Worm (Caenorhabditis elegans) whole organism, late embryonic: ENCODE results near the gene nhr-147.

Experiments
- Y22D7AL.16 ChIP-seq: sonication (generic microtip); optimal IDR thresholded peaks from 2 replicates; lab custom pipeline; 2016; ENCODE audit warnings: missing genetic modification characterization, missing compliant biosample characterization
- ama-1 ChIP-seq: fragments of 150-350 bp; optimal IDR thresholded peaks from 2 replicates; lab custom pipeline; 2014
- ceh-48 ChIP-seq: sonication (generic microtip); optimal IDR thresholded peaks from 2 replicates; lab custom pipeline; 2016; ENCODE audit warnings: missing genetic modification characterization, inconsistent platforms, missing compliant biosample characterization
- ceh-9 ChIP-seq: sonication (generic microtip); optimal IDR thresholded peaks from 2 replicates; lab custom pipeline; 2016; ENCODE audit warnings: mild to moderate bottlenecking, missing genetic modification characterization, inconsistent platforms, missing compliant biosample characterization
- nhr-11 ChIP-seq: fragments of 150-350 bp; optimal IDR thresholded peaks from 2 replicates; lab custom pipeline; 2014; ENCODE audit warnings: missing biosample characterization, missing genetic modification characterization
- pax-1 ChIP-seq: fragments of 150-350 bp; optimal IDR thresholded peaks from 2 replicates; lab custom pipeline; 2014; ENCODE audit warnings: missing biosample characterization, missing genetic modification characterization
- pha-2 ChIP-seq: sonication (generic microtip); optimal IDR thresholded peaks from 2 replicates; lab custom pipeline; 2017; ENCODE audit warnings: mild to moderate bottlenecking, missing genetic modification characterization, missing compliant biosample characterization
- pros-1 ChIP-seq: fragments of 150-350 bp; optimal IDR thresholded peaks from 2 replicates; lab custom pipeline; 2014; ENCODE audit warnings: missing biosample characterization, missing genetic modification reagents, missing genetic modification characterization

ce11 chrV:7330868-7331267, 14.7 kb upstream of the nhr-147 start, which contains the start of gene F10G2.2:
- no peak for TF ChIP-seq ceh-9
- TF ChIP-seq Y22D7AL.16 (tag; lab: Kevin White, UChicago), result no peak
- no peak for TF ChIP-seq ceh-48 (tag; lab: Kevin White, UChicago)
- no peak for TF ChIP-seq ama-1 (lab: Kevin White, UChicago)
- TF ChIP-seq nhr-11 (tag; lab: Kevin White, UChicago), result no peak
- TF ChIP-seq pax-1 (tag; lab: Kevin White, UChicago), result no peak
- TF ChIP-seq pha-2 (tag; lab: Kevin White, UChicago), result no peak
- TF ChIP-seq pros-1, result no peak
